Fruit fly (Drosophila melanogaster) whole organism, embryonic: ENCODE data around the gene CRAT.
A peak's percentile ranks its signal among the peaks of the same experiment; 100 is the strongest.

Experiments used
- B-H1 ChIP-seq: fragments of 200-800 bp; sonication (Bioruptor generic); IDR thresholded peaks from 3 replicates; pipeline ENCODE4 v1.3.6; 2022; ENCODE audit warnings: missing biosample characterization, missing genetic modification characterization
- CG11093 ChIP-seq: fragments of 200-800 bp; sonication (Bioruptor generic); IDR thresholded peaks from 3 replicates; pipeline ENCODE4 v1.3.6; 2022; ENCODE audit warnings: missing biosample characterization, missing genetic modification characterization
- CG11695 ChIP-seq: fragments of 200-800 bp; sonication (Bioruptor generic); IDR thresholded peaks from 3 replicates; pipeline ENCODE4 v1.3.6; 2022; ENCODE audit warnings: missing biosample characterization, missing genetic modification characterization
- CG12104 ChIP-seq: fragments of 200-800 bp; sonication (Bioruptor generic); optimal IDR thresholded peaks from 3 replicates; lab custom pipeline; 2016; ENCODE audit warnings: missing biosample characterization, missing genetic modification characterization
- CG14050 ChIP-seq: fragments of 200-800 bp; sonication (Bioruptor generic); IDR thresholded peaks from 3 replicates; pipeline ENCODE4 v1.3.6; 2022; ENCODE audit warnings: missing biosample characterization, missing genetic modification characterization
- CG15479 ChIP-seq: fragments of 200-800 bp; sonication (Bioruptor generic); optimal IDR thresholded peaks from 3 replicates; lab custom pipeline; 2019; ENCODE audit warnings: missing biosample characterization, mild to moderate bottlenecking, missing genetic modification characterization, moderate library complexity
- CG15514 ChIP-seq: fragments of 200-800 bp; sonication (Bioruptor generic); optimal IDR thresholded peaks from 3 replicates; lab custom pipeline; 2017; ENCODE audit warnings: missing biosample characterization, missing genetic modification characterization, mild to moderate bottlenecking, moderate library complexity, missing genetic modification reagents
- CG16813 ChIP-seq: fragments of 200-800 bp; sonication (Bioruptor generic); IDR thresholded peaks from 3 replicates; pipeline ENCODE4 v1.3.6; 2022; ENCODE audit warnings: missing biosample characterization, missing genetic modification characterization; ENCODE audit not compliant: partially characterized antibody
- CG16815 ChIP-seq: fragments of 200-800 bp; sonication (Bioruptor generic); optimal IDR thresholded peaks from 3 replicates; lab custom pipeline; 2017; ENCODE audit warnings: missing biosample characterization, mild to moderate bottlenecking, missing genetic modification characterization
- CG17802 ChIP-seq: fragments of 200-800 bp; sonication (Bioruptor generic); optimal IDR thresholded peaks from 2 replicates; lab custom pipeline; 2018; ENCODE audit warnings: missing biosample characterization, mild to moderate bottlenecking, missing genetic modification characterization, moderate library complexity
- CG18262 ChIP-seq: fragments of 200-800 bp; optimal IDR thresholded peaks from 3 replicates; lab custom pipeline; 2019; ENCODE audit warnings: missing biosample characterization, mild to moderate bottlenecking, missing genetic modification characterization, moderate library complexity
- CG33213 ChIP-seq: fragments of 200-800 bp; sonication (Bioruptor generic); optimal IDR thresholded peaks from 3 replicates; lab custom pipeline; 2016; ENCODE audit warnings: missing biosample characterization, missing genetic modification characterization
- CG4707 ChIP-seq: fragments of 200-800 bp; sonication (Bioruptor generic); optimal IDR thresholded peaks from 2 replicates; lab custom pipeline; 2018; ENCODE audit warnings: missing biosample characterization, mild to moderate bottlenecking, missing genetic modification characterization, moderate library complexity
- CG5180 ChIP-seq: fragments of 200-800 bp; sonication (Bioruptor generic); optimal IDR thresholded peaks from 3 replicates; lab custom pipeline; 2017; ENCODE audit warnings: missing biosample characterization, missing genetic modification characterization, mild to moderate bottlenecking, moderate library complexity, missing genetic modification reagents
- CG5953 ChIP-seq: fragments of 200-800 bp; sonication (Bioruptor generic); IDR thresholded peaks from 2 replicates; pipeline ENCODE4 v1.3.6; 2022; ENCODE audit warnings: missing biosample characterization, missing genetic modification characterization
- CG6254 ChIP-seq: fragments of 200-800 bp; sonication (Bioruptor generic); optimal IDR thresholded peaks from 3 replicates; lab custom pipeline; 2017; ENCODE audit warnings: mild to moderate bottlenecking, missing biosample characterization, missing genetic modification reagents, missing genetic modification characterization
- CG7839 ChIP-seq: fragments of 200-800 bp; sonication (Bioruptor generic); optimal IDR thresholded peaks from 3 replicates; lab custom pipeline; 2018; ENCODE audit warnings: missing biosample characterization, mild to moderate bottlenecking, missing genetic modification characterization, moderate library complexity
- CG9727 ChIP-seq: fragments of 200-800 bp; sonication (Bioruptor generic); optimal IDR thresholded peaks from 3 replicates; lab custom pipeline; 2017; ENCODE audit warnings: missing biosample characterization, mild to moderate bottlenecking, missing genetic modification characterization
- E2f2 ChIP-seq: fragments of 200-800 bp; sonication (Bioruptor generic); IDR thresholded peaks from 2 replicates; pipeline ENCODE4 v1.3.6; 2022; ENCODE audit warnings: missing biosample characterization, missing genetic modification characterization
- Eip74EF ChIP-seq, 2 experiments: fragments of 200-800 bp in 1 of 2; fragments of >200 bp in 1 of 2; sonication (Bioruptor generic) in 1 of 2; optimal IDR thresholded peaks; 2 replicates each; lab custom pipeline; 2017 to 2019; ENCODE audit warnings: missing biosample characterization in 2 of 2, missing genetic modification characterization in 2 of 2, mild to moderate bottlenecking in 1 of 2, moderate library complexity in 1 of 2
- HLH54F ChIP-seq: fragments of 200-800 bp; sonication (Bioruptor generic); optimal IDR thresholded peaks from 3 replicates; lab custom pipeline; 2016; ENCODE audit warnings: missing biosample characterization, missing genetic modification characterization
- Hey ChIP-seq: fragments of 200-800 bp; sonication (Bioruptor generic); optimal IDR thresholded peaks from 3 replicates; lab custom pipeline; 2018; ENCODE audit warnings: missing biosample characterization, mild to moderate bottlenecking, missing genetic modification characterization
- Hr39 ChIP-seq: fragments of >200 bp; optimal IDR thresholded peaks from 2 replicates; lab custom pipeline; 2017
- Lhr ChIP-seq: fragments of 200-800 bp; sonication (Bioruptor generic); optimal IDR thresholded peaks from 3 replicates; lab custom pipeline; 2017; ENCODE audit warnings: mild to moderate bottlenecking, missing biosample characterization, missing genetic modification reagents, missing genetic modification characterization
- Meics ChIP-seq: fragments of 200-800 bp; sonication (Bioruptor generic); optimal IDR thresholded peaks from 2 replicates; lab custom pipeline; 2017; ENCODE audit warnings: missing biosample characterization, mild to moderate bottlenecking, missing genetic modification characterization
- NK7.1 ChIP-seq: fragments of 200-800 bp; sonication (Bioruptor generic); optimal IDR thresholded peaks from 3 replicates; lab custom pipeline; 2016; ENCODE audit warnings: missing biosample characterization, missing genetic modification characterization
- Sin3A ChIP-seq: fragments of >200 bp; optimal IDR thresholded peaks from 2 replicates; lab custom pipeline; 2018
- Trl ChIP-seq, 3 experiments: fragments of >200 bp in 2 of 3; fragments of 200-800 bp in 1 of 3; sonication (Bioruptor generic) in 1 of 3; optimal IDR thresholded peaks; 2 replicates in 1 of 3; 3 replicates in 2 of 3; lab custom pipeline; 2016 to 2017; ENCODE audit warnings: missing biosample characterization in 1 of 3, missing genetic modification characterization in 1 of 3
- abd-A ChIP-seq: fragments of 200-800 bp; sonication (Bioruptor generic); optimal IDR thresholded peaks from 3 replicates; lab custom pipeline; 2019; ENCODE audit warnings: missing biosample characterization, mild to moderate bottlenecking, missing genetic modification characterization, moderate library complexity
- ac ChIP-seq: fragments of 200-800 bp; sonication (Bioruptor generic); optimal IDR thresholded peaks from 3 replicates; lab custom pipeline; 2017; ENCODE audit warnings: missing biosample characterization, mild to moderate bottlenecking, missing genetic modification characterization
- az2 ChIP-seq: fragments of 200-800 bp; sonication (Bioruptor generic); optimal IDR thresholded peaks from 3 replicates; lab custom pipeline; 2016; ENCODE audit warnings: missing biosample characterization, missing genetic modification characterization
- cato ChIP-seq: fragments of 200-800 bp; sonication (Bioruptor generic); optimal IDR thresholded peaks from 2 replicates; lab custom pipeline; 2016; ENCODE audit warnings: missing biosample characterization, missing genetic modification characterization, borderline replicate concordance
- cg ChIP-seq: fragments of 200-800 bp; sonication (Bioruptor generic); optimal IDR thresholded peaks from 3 replicates; lab custom pipeline; 2019; ENCODE audit warnings: missing biosample characterization, mild to moderate bottlenecking, missing genetic modification characterization, moderate library complexity
- crc ChIP-seq: fragments of 200-800 bp; sonication (Bioruptor generic); optimal IDR thresholded peaks from 2 replicates; lab custom pipeline; 2016; ENCODE audit warnings: missing biosample characterization, missing genetic modification characterization
- dmrt99B ChIP-seq: fragments of 200-800 bp; sonication (Bioruptor generic); optimal IDR thresholded peaks from 2 replicates; lab custom pipeline; 2018; ENCODE audit warnings: missing biosample characterization, mild to moderate bottlenecking, missing genetic modification characterization, moderate library complexity
- fd102C ChIP-seq: fragments of 200-800 bp; sonication (Bioruptor generic); optimal IDR thresholded peaks from 2 replicates; lab custom pipeline; 2018; ENCODE audit warnings: missing biosample characterization, mild to moderate bottlenecking, missing genetic modification characterization, moderate library complexity
- fru ChIP-seq: fragments of >200 bp; optimal IDR thresholded peaks from 2 replicates; lab custom pipeline; 2017
- gcm ChIP-seq: fragments of 200-800 bp; sonication (Bioruptor generic); optimal IDR thresholded peaks from 2 replicates; lab custom pipeline; 2019; ENCODE audit warnings: missing biosample characterization, mild to moderate bottlenecking, missing genetic modification characterization, moderate library complexity
- lilli ChIP-seq: fragments of 200-800 bp; sonication (Bioruptor generic); optimal IDR thresholded peaks from 3 replicates; lab custom pipeline; 2016; ENCODE audit warnings: missing biosample characterization, missing genetic modification characterization
- mld ChIP-seq: fragments of 200-800 bp; sonication (Bioruptor generic); IDR thresholded peaks from 3 replicates; pipeline ENCODE4 v1.3.6; 2022; ENCODE audit warnings: missing biosample characterization, missing genetic modification characterization; ENCODE audit not compliant: partially characterized antibody
- nerfin-1 ChIP-seq: fragments of 200-800 bp; sonication (Bioruptor generic); optimal IDR thresholded peaks from 3 replicates; lab custom pipeline; 2019; ENCODE audit warnings: missing biosample characterization, mild to moderate bottlenecking, missing genetic modification characterization, moderate library complexity
- onecut ChIP-seq: fragments of 200-800 bp; sonication (Bioruptor generic); IDR thresholded peaks from 2 replicates; pipeline ENCODE4 v1.3.6; 2022; ENCODE audit warnings: missing biosample characterization, missing genetic modification characterization
- pros ChIP-seq: fragments of 200-800 bp; sonication (Bioruptor generic); optimal IDR thresholded peaks from 3 replicates; lab custom pipeline; 2019; ENCODE audit warnings: missing biosample characterization, mild to moderate bottlenecking, missing genetic modification characterization, moderate library complexity
- ro ChIP-seq: fragments of 200-800 bp; sonication (Bioruptor generic); IDR thresholded peaks from 2 replicates; pipeline ENCODE4 v1.3.6; 2022; ENCODE audit warnings: missing biosample characterization, missing genetic modification characterization
- salm ChIP-seq: fragments of 200-800 bp; sonication (Bioruptor generic); optimal IDR thresholded peaks from 2 replicates; lab custom pipeline; 2018; ENCODE audit warnings: missing biosample characterization, mild to moderate bottlenecking, missing genetic modification characterization
- sqz ChIP-seq: fragments of 200-800 bp; sonication (Bioruptor generic); optimal IDR thresholded peaks from 3 replicates; lab custom pipeline; 2018; ENCODE audit warnings: missing biosample characterization, mild to moderate bottlenecking, missing genetic modification characterization
- yki ChIP-seq: fragments of >200 bp; optimal IDR thresholded peaks from 3 replicates; lab custom pipeline; 2018
- zf30C ChIP-seq: fragments of 200-800 bp; sonication (Bioruptor generic); optimal IDR thresholded peaks from 3 replicates; lab custom pipeline; 2018; ENCODE audit warnings: missing biosample characterization, mild to moderate bottlenecking, missing genetic modification characterization

CRAT gene

DNA sequence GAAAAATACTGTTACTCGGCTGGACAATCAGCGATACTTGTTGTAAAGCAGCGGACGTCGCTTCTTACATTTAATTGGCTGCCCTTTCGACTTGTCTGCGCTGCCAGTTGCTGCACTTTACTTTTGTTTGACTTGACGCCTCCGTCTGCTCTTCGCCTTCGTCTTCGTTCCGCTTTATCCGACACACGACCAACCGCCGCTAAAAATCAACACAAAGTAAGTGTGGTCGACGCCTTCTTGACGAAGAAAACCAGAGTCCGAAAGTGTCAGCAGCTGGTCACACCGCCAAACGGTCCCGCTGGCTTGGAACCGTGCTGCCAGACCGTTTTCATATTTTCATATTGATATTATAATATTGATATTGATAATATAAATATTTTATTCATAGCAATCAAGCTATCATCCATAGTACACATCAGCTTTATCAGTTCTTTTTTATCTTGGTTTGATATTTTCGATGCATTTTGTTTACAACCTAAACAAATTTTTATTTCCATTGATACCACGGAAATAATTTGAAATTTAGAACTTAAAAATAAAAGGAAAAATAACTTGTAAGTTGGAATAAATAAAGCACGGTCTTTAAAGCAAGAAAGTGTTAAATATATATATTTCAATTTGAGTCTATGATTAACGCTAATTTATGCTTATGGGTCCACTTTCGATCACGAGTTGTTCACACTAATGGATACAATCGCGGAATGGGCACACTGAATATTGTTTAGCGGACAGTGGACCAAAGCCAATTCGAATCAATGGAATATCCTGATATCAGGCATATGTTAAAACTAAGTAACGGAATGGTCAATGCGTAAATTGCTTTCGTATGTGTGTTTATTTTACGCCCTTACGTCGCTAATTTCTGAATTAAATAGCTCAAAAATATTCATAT lies 30.1 kb upstream of the CRAT start, which contains the start of gene Dmtn (continued):
- TF ChIP-seq CG9727 (GFP tag; lab: Kevin White, UChicago) (peak; percentile 51), cato (GFP tag; lab: Kevin White, UChicago) (peak; percentile 18), CG17802 (no peak), Lhr (GFP tag; lab: Kevin White, UChicago) (peak; percentile 80), Meics (GFP tag; lab: Kevin White, UChicago) (peak; percentile 10), dmrt99B (tag; lab: Kevin White, UChicago) (peak; percentile 5), B-H1 (no peak), NK7.1 (GFP tag; lab: Kevin White, UChicago) (no peak), Hr39 (lab: Kevin White, UChicago) (no peak), CG12104 (no peak), nerfin-1 (peak; percentile 14), ac (peak; percentile 24), Hey (tag; lab: Kevin White, UChicago) (no peak), az2 (GFP tag; lab: Kevin White, UChicago) (peak; percentile 2), CG18262 (tag; lab: Kevin White, UChicago) (peak; percentile 40), CG15514 (GFP tag; lab: Kevin White, UChicago) (peak; percentile 34), CG4707 (GFP tag; lab: Kevin White, UChicago) (peak; percentile 34), Sin3A (lab: Kevin White, UChicago) (peak; percentile 33), CG16813 (no peak), CG7839 (peak; percentile 27), CG6254 (peak; percentile 17), Eip74EF (GFP tag; optimal IDR thresholded peaks at IDR 0.05; lab: Kevin White, UChicago) (peak in 1 of 2 experiments; percentile 26), onecut (GFP tag; lab: Robert Waterston, UW) (peak; percentile 51), CG33213 (GFP tag; lab: Kevin White, UChicago) (peak; percentile 15), pros (GFP tag; lab: Kevin White, UChicago) (peak; percentile 92)

DNA sequence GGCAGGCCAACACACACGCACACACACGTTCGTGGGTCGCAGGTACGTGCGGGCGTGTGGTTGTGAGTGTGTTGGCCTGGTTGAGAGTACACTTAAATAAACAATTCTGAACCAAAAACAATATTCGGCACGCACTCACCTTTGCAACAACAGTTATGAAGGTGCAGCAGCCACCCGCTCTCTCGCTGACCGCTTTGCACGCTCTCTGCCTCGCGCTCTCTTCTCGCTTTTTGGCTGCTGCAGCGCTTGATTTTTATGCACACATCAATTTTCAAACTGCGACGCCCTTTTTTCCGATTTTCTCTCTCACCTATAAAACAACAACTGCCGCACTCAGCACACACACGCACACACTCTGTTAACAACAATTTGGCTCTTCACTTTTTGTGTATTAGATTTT lies 29.4 kb upstream of the CRAT start:
- TF ChIP-seq gcm (GFP tag; lab: Kevin White, UChicago) (no peak), HLH54F (GFP tag; lab: Kevin White, UChicago) (no peak), Trl (optimal IDR thresholded peaks at IDR 0.05; lab: Kevin White, UChicago) (peak; percentile 80 to 83), Trl (GFP tag; optimal IDR thresholded peaks at IDR 0.05; lab: Kevin White, UChicago) (peak; percentile 6), cg (GFP tag; lab: Kevin White, UChicago) (peak; percentile 78), yki (lab: Kevin White, UChicago) (peak; percentile 47), zf30C (GFP tag; lab: Kevin White, UChicago) (peak; percentile 76), CG11093 (no peak), sqz (no peak), CG15479 (GFP tag; lab: Kevin White, UChicago) (peak; percentile 14), fru (lab: Kevin White, UChicago) (no peak), lilli (no peak)

- peak; percentile 19 for TF ChIP-seq CG5180 (GFP tag; lab: Kevin White, UChicago)
- TF ChIP-seq CG5953: peak; percentile 68; the same call in 1 of the 2 replicates
- peak; percentile 91 for TF ChIP-seq CG11695 (GFP tag; lab: Robert Waterston, UW)
- peak; percentile 58 for TF ChIP-seq CG16815
- peak; percentile 58 for TF ChIP-seq crc (GFP tag; lab: Kevin White, UChicago)
- peak; percentile 59 for TF ChIP-seq salm (tag; lab: Kevin White, UChicago)
- peak; percentile 67 for TF ChIP-seq cato (GFP tag; lab: Kevin White, UChicago)
- peak; percentile 5 for TF ChIP-seq ac
- TF ChIP-seq CG14050 (GFP tag; lab: Robert Waterston, UW): peak; percentile 78
- no peak for TF ChIP-seq mld (GFP tag; lab: Robert Waterston, UW)
- TF ChIP-seq abd-A (tag; lab: Kevin White, UChicago): no peak
- TF ChIP-seq fd102C: no peak
- TF ChIP-seq ro (GFP tag; lab: Robert Waterston, UW): peak; percentile 65; the same call in 1 of the 2 replicates
- TF ChIP-seq E2f2 (GFP tag; lab: Robert Waterston, UW): peak; percentile 64; the same call in 1 of the 2 replicates
Observed at dm6 chr3R:6404174-6404573, 28.3 kb upstream of the CRAT start.
